Worm (Caenorhabditis elegans) whole organism, L1 larva: ENCODE measurements around the gene F58F9.9.

Experiments
- aha-1 ChIP-seq: fragments of 150-350 bp; optimal IDR thresholded peaks from 2 replicates; lab custom pipeline; 2014; ENCODE audit warnings: missing biosample characterization, missing genetic modification characterization
- alr-1 ChIP-seq: fragments of 200-800 bp; sonication (Bioruptor generic); optimal IDR thresholded peaks from 2 replicates; lab custom pipeline; 2018; ENCODE audit warnings: borderline replicate concordance, mild to moderate bottlenecking, missing genetic modification characterization, missing compliant biosample characterization
- elt-2 ChIP-seq: sonication (generic microtip); optimal IDR thresholded peaks from 2 replicates; lab custom pipeline; 2016; ENCODE audit warnings: missing genetic modification characterization, mild to moderate bottlenecking, inconsistent platforms, missing compliant biosample characterization, missing genetic modification reagents
- ets-5 ChIP-seq: fragments of 200-800 bp; sonication (Bioruptor generic); IDR thresholded peaks from 2 replicates; pipeline ENCODE4 v1.3.6; 2022; ENCODE audit warnings: missing genetic modification characterization, missing compliant biosample characterization
- nhr-77 ChIP-seq: fragments of 150-350 bp; optimal IDR thresholded peaks from 2 replicates; lab custom pipeline; 2014; ENCODE audit warnings: missing biosample characterization, missing genetic modification characterization
- snpc-4 ChIP-seq: fragments of 150-350 bp; optimal IDR thresholded peaks from 2 replicates; lab custom pipeline; 2014; ENCODE audit warnings: missing biosample characterization, missing genetic modification characterization
- swsn-7 ChIP-seq: sonication (generic microtip); optimal IDR thresholded peaks from 2 replicates; lab custom pipeline; 2016; ENCODE audit warnings: missing genetic modification characterization, missing compliant biosample characterization
- tlp-1 ChIP-seq: fragments of 150-350 bp; optimal IDR thresholded peaks from 2 replicates; lab custom pipeline; 2014; ENCODE audit warnings: missing biosample characterization, missing genetic modification characterization

DNA sequence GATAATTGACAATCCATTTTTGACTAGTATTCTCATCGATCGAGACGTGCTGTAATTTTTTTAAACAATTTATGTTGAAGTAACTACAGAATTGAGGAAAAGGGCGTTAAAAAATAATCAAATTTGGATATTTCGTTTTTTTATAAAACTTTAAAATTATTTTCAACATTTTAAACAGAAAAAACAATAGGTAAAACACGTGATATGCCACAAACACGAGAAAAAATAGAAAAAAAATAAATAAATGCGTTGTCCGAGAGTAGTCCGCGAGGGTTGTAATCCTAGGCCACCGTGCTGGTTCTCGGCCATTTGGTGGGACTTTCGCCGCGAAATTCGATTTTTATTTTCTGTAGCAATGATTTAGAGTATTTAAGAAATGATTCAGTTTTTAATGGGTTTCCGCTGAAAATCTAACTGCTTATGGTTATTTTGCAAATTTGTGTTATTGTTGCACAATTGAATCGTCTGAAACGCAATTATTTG is 33.8 kb upstream of the F58F9.9 start, which contains the start of gene C49A9.10:
- TF ChIP-seq tlp-1 (tag; lab: Kevin White, UChicago) (no peak), swsn-7 (tag; lab: Kevin White, UChicago) (peak; percentile 92), nhr-77 (tag; lab: Kevin White, UChicago) (peak; percentile 2), aha-1 (tag; lab: Kevin White, UChicago) (peak; percentile 8), elt-2 (tag; lab: Kevin White, UChicago) (peak; percentile 88), ets-5 (GFP tag; lab: Robert Waterston, UW) (no peak), snpc-4 (tag; lab: Kevin White, UChicago) (peak; percentile 70), alr-1 (tag; lab: Kevin White, UChicago) (no peak)
